Fruit fly (Drosophila melanogaster) whole organism: ENCODE data around the gene CG42329.

Experiments
- CG8478 ChIP-seq: fragments of >200 bp; optimal IDR thresholded peaks from 2 replicates; lab custom pipeline; 2018; ENCODE audit warnings: inconsistent platforms
- Dll ChIP-seq: fragments of >200 bp; optimal IDR thresholded peaks from 2 replicates; lab custom pipeline; 2017
- EcR ChIP-seq, 2 experiments: fragments of >200 bp; optimal IDR thresholded peaks; 2 replicates each; lab custom pipeline; 2017; ENCODE audit warnings: missing biosample characterization in 2 of 2, missing genetic modification characterization in 2 of 2, missing genetic modification reagents in 2 of 2
- pan ChIP-seq: fragments of >200 bp; optimal IDR thresholded peaks from 2 replicates; lab custom pipeline; 2017
- psq ChIP-seq: fragments of >200 bp; optimal IDR thresholded peaks from 2 replicates; lab custom pipeline; 2017
- usp ChIP-seq: fragments of >200 bp; optimal IDR thresholded peaks from 2 replicates; lab custom pipeline; 2017; ENCODE audit warnings: missing biosample characterization, missing genetic modification characterization, mixed read lengths

CG42329 gene

dm6 chr2L:1207432-1207831, 11.7 kb upstream of the CG42329 start:
- TF ChIP-seq psq (lab: Kevin White, UChicago) (no peak), usp (GFP tag; lab: Kevin White, UChicago) (no peak), Dll (lab: Kevin White, UChicago) (no peak), pan (no peak), EcR (GFP tag; optimal IDR thresholded peaks at IDR 0.05; lab: Kevin White, UChicago) (no peak), CG8478 (lab: Kevin White, UChicago) (no peak)

- TF ChIP-seq usp (GFP tag; lab: Kevin White, UChicago) (no peak), pan (no peak), psq (lab: Kevin White, UChicago) (no peak), CG8478 (lab: Kevin White, UChicago) (no peak), Dll (lab: Kevin White, UChicago) (no peak), EcR (GFP tag; optimal IDR thresholded peaks at IDR 0.05; lab: Kevin White, UChicago) (no peak)
These were observed 7.6 kb upstream of the CG42329 start for dm6 chr2L:1211528-1211927.

- TF ChIP-seq pan = no peak
- no peak for TF ChIP-seq CG8478 (lab: Kevin White, UChicago)
- no peak for TF ChIP-seq Dll (lab: Kevin White, UChicago)
- TF ChIP-seq psq (lab: Kevin White, UChicago) = no peak
- TF ChIP-seq EcR (GFP tag; optimal IDR thresholded peaks at IDR 0.05; lab: Kevin White, UChicago) = no peak
- TF ChIP-seq usp (GFP tag; lab: Kevin White, UChicago) = no peak
These were observed 5.5 kb upstream of the CG42329 start for dm6 chr2L:1213587-1213986.

dm6 chr2L:1214465-1214864, 4.6 kb upstream of the CG42329 start:
- TF ChIP-seq CG8478 (lab: Kevin White, UChicago) = no peak
- no peak for TF ChIP-seq usp (GFP tag; lab: Kevin White, UChicago)
- no peak for TF ChIP-seq EcR (GFP tag; optimal IDR thresholded peaks at IDR 0.05; lab: Kevin White, UChicago)
- no peak for TF ChIP-seq Dll (lab: Kevin White, UChicago)
- no peak for TF ChIP-seq psq (lab: Kevin White, UChicago)
- TF ChIP-seq pan = no peak

- TF ChIP-seq usp (GFP tag; lab: Kevin White, UChicago) (no peak), Dll (lab: Kevin White, UChicago) (no peak), CG8478 (lab: Kevin White, UChicago) (no peak), psq (lab: Kevin White, UChicago) (no peak), EcR (GFP tag; optimal IDR thresholded peaks at IDR 0.05; lab: Kevin White, UChicago) (no peak), pan (no peak)
These were observed 2.0 kb upstream of the CG42329 start for dm6 chr2L:1217033-1217612.

- peak; percentile 62 for TF ChIP-seq pan
- no peak for TF ChIP-seq EcR (GFP tag; optimal IDR thresholded peaks at IDR 0.05; lab: Kevin White, UChicago)
These were observed 1.1 kb upstream of the CG42329 start for dm6 chr2L:1217892-1218473.

dm6 chr2L:1218475-1218874, 618 bp upstream of the CG42329 start:
- TF ChIP-seq usp (GFP tag; lab: Kevin White, UChicago) (no peak), CG8478 (lab: Kevin White, UChicago) (no peak), EcR (GFP tag; optimal IDR thresholded peaks at IDR 0.05; lab: Kevin White, UChicago) (no peak), pan (no peak), Dll (lab: Kevin White, UChicago) (no peak), psq (lab: Kevin White, UChicago) (no peak)

- TF ChIP-seq CG8478 (lab: Kevin White, UChicago) = no peak
- TF ChIP-seq EcR (GFP tag; optimal IDR thresholded peaks at IDR 0.05; lab: Kevin White, UChicago) = no peak
- TF ChIP-seq pan = no peak
- TF ChIP-seq psq (lab: Kevin White, UChicago) = no peak
- TF ChIP-seq Dll (lab: Kevin White, UChicago) = no peak
- no peak for TF ChIP-seq usp (GFP tag; lab: Kevin White, UChicago)
These were observed 11.6 kb downstream of the CG42329 start for dm6 chr2L:1230691-1231090.

- no peak for TF ChIP-seq usp (GFP tag; lab: Kevin White, UChicago)
- no peak for TF ChIP-seq psq (lab: Kevin White, UChicago)
- no peak for TF ChIP-seq pan
- no peak for TF ChIP-seq CG8478 (lab: Kevin White, UChicago)
- no peak for TF ChIP-seq EcR (GFP tag; optimal IDR thresholded peaks at IDR 0.05; lab: Kevin White, UChicago)
- no peak for TF ChIP-seq Dll (lab: Kevin White, UChicago)
These were observed 20.6 kb downstream of the CG42329 start, which contains the start of gene CG5397 for dm6 chr2L:1239736-1240135. CG5397 (plus strand) TSS chr2L:1240036.

- no peak for TF ChIP-seq Dll (lab: Kevin White, UChicago)
These were observed 34.1 kb downstream of the CG42329 start for dm6 chr2L:1253235-1253634.

dm6 chr2L:1256039-1256438, 36.9 kb downstream of the CG42329 start, which contains the start of gene robo3:
robo3 (plus strand) TSS chr2L:1256417.
- TF ChIP-seq pan (no peak), usp (GFP tag; lab: Kevin White, UChicago) (no peak), psq (lab: Kevin White, UChicago) (no peak), EcR (GFP tag; optimal IDR thresholded peaks at IDR 0.05; lab: Kevin White, UChicago) (no peak), CG8478 (lab: Kevin White, UChicago) (no peak), Dll (lab: Kevin White, UChicago) (no peak)

dm6 chr2L:1262684-1263083, 43.6 kb downstream of the CG42329 start:
- no peak for TF ChIP-seq psq (lab: Kevin White, UChicago)
- TF ChIP-seq EcR (GFP tag; optimal IDR thresholded peaks at IDR 0.05; lab: Kevin White, UChicago) = no peak
- no peak for TF ChIP-seq usp (GFP tag; lab: Kevin White, UChicago)
- TF ChIP-seq CG8478 (lab: Kevin White, UChicago) = no peak
- no peak for TF ChIP-seq Dll (lab: Kevin White, UChicago)
- no peak for TF ChIP-seq pan
